Worm (Caenorhabditis elegans): Measurements from ENCODE around the gene F26F12.4.

The F26F12.4 gene

DNA sequence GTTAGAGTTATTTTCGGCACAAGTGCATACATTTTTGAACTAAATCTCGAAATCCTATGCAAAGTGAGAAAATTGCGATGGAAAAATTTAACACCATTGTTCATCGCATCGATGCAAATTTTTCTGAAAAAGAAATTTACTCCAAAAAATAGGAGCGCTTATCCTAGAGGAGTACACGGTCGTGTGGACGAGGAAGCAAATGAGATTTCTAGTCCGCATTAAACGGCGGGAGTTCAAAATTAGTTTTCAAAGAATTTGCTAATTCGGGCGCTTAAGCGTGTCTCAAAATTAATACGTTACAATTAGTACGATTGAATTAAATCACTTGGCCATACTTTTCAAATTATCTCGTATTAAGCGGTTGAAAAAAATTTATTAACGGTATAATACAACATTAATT is 48.6 kb upstream of the F26F12.4 start, which contains the start of gene lrpr-1 (continued):
- no peak for TF ChIP-seq pqm-1 (tag; optimal IDR thresholded peaks at IDR 0.05)
- peak; percentile 89 for TF ChIP-seq ref-2 (tag; optimal IDR thresholded peaks at IDR 0.05)
- TF ChIP-seq K09A11.1 (tag; optimal IDR thresholded peaks at IDR 0.05; ENCODE audit: insufficient read depth): no peak
- TF ChIP-seq che-1 (tag; optimal IDR thresholded peaks at IDR 0.05): no peak
- no peak for TF ChIP-seq elt-4 (tag; optimal IDR thresholded peaks at IDR 0.05)
- peak; percentile 11 for TF ChIP-seq ttx-3 (tag; optimal IDR thresholded peaks at IDR 0.05)
- TF ChIP-seq ceh-14 (tag; optimal IDR thresholded peaks at IDR 0.05): peak; percentile 69
- no peak for TF ChIP-seq T23F11.4 (GFP tag; optimal IDR thresholded peaks at IDR 0.05)
- TF ChIP-seq C08G9.2 (tag; optimal IDR thresholded peaks at IDR 0.05): peak; percentile 98
- TF ChIP-seq pha-4 (tag; optimal IDR thresholded peaks at IDR 0.05): no peak
- peak; percentile 12 for TF ChIP-seq unc-86 (tag; optimal IDR thresholded peaks at IDR 0.05)
- no peak for TF ChIP-seq ceh-48 (tag; optimal IDR thresholded peaks at IDR 0.05)
- TF ChIP-seq sox-2 (GFP tag; IDR thresholded peaks at IDR 0.05): no peak
- TF ChIP-seq nhr-232 (tag; optimal IDR thresholded peaks at IDR 0.05): no peak
- no peak for TF ChIP-seq ceh-30 (tag; optimal IDR thresholded peaks at IDR 0.05)
- peak; percentile 55 for TF ChIP-seq lim-6 (tag; optimal IDR thresholded peaks at IDR 0.05)
- TF ChIP-seq Y22D7AL.16 (tag; optimal IDR thresholded peaks at IDR 0.05): no peak
- TF ChIP-seq pax-1 (tag; optimal IDR thresholded peaks at IDR 0.05): no peak
- TF ChIP-seq ceh-18 (tag; optimal IDR thresholded peaks at IDR 0.05): no peak
- TF ChIP-seq nhr-11 (tag; optimal IDR thresholded peaks at IDR 0.05): no peak
- TF ChIP-seq dve-1 (tag; optimal IDR thresholded peaks at IDR 0.05): no peak

DNA sequence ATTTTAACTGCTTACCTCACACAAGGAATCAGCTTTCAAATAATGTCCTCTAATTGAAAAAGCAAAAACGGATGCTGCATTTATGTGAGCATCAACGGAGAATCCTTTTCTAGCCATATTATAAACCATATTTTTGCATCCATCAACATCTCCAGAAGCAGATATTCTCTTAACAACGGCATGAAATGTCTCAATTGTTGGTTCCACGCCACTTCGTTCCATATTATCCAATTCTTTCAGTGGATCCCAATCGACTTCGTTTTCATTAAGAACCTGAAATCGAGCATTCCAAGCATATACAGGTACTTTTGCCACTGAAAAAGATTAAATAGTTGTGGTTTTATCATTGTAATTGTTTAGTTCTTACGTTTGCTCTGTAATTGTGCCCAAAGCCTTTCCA is 47.7 kb upstream of the F26F12.4 start:
- TF ChIP-seq dmd-4 (tag; optimal IDR thresholded peaks at IDR 0.05; ENCODE audit: borderline replicate concordance) (no peak), ztf-16 (tag; optimal IDR thresholded peaks at IDR 0.05) (no peak), pat-9 (tag; optimal IDR thresholded peaks at IDR 0.05) (no peak), T23F11.4 (GFP tag; optimal IDR thresholded peaks at IDR 0.05) (no peak)

- TF ChIP-seq dmd-4 (tag; optimal IDR thresholded peaks at IDR 0.05; ENCODE audit: borderline replicate concordance): no peak
- TF ChIP-seq ets-4 (tag; optimal IDR thresholded peaks at IDR 0.05): no peak
- TF ChIP-seq syd-9 (tag; optimal IDR thresholded peaks at IDR 0.05): no peak
- TF ChIP-seq K09A11.1 (tag; optimal IDR thresholded peaks at IDR 0.05; ENCODE audit: insufficient read depth): no peak
- no peak for TF ChIP-seq fkh-10 (GFP tag; optimal IDR thresholded peaks at IDR 0.05)
- TF ChIP-seq hlh-30 (tag; optimal IDR thresholded peaks at IDR 0.05; ENCODE audit: insufficient read depth): no peak
- TF ChIP-seq hlh-13 (GFP tag; optimal IDR thresholded peaks at IDR 0.05): no peak
- TF ChIP-seq zip-5 (tag; optimal IDR thresholded peaks at IDR 0.05): no peak
- no peak for TF ChIP-seq elt-4 (tag; optimal IDR thresholded peaks at IDR 0.05)
- TF ChIP-seq ceh-30 (tag; optimal IDR thresholded peaks at IDR 0.05): no peak
- TF ChIP-seq ceh-24 (tag; optimal IDR thresholded peaks at IDR 0.05): no peak
- TF ChIP-seq sdc-2 (tag; optimal IDR thresholded peaks at IDR 0.05): no peak
- TF ChIP-seq ceh-31 (tag; optimal IDR thresholded peaks at IDR 0.05): no peak
- TF ChIP-seq K02D7.2 (tag; optimal IDR thresholded peaks at IDR 0.05): no peak
- no peak for TF ChIP-seq hlh-8 (tag; optimal IDR thresholded peaks at IDR 0.05)
- TF ChIP-seq gmeb-2 (tag; optimal IDR thresholded peaks at IDR 0.05): no peak
- TF ChIP-seq ztf-16 (tag; optimal IDR thresholded peaks at IDR 0.05): no peak
- TF ChIP-seq odd-2 (tag; optimal IDR thresholded peaks at IDR 0.05): no peak
- TF ChIP-seq pat-9 (tag; optimal IDR thresholded peaks at IDR 0.05): no peak
- TF ChIP-seq unc-55 (GFP tag; optimal IDR thresholded peaks at IDR 0.05): no peak
Measured at ce11 chrV:5912426-5912825, 43.3 kb upstream of the F26F12.4 start, which contains the start of gene C04E6.13. Gene C04E6.13, plus strand, starts transcription at chrV:5912726.

DNA sequence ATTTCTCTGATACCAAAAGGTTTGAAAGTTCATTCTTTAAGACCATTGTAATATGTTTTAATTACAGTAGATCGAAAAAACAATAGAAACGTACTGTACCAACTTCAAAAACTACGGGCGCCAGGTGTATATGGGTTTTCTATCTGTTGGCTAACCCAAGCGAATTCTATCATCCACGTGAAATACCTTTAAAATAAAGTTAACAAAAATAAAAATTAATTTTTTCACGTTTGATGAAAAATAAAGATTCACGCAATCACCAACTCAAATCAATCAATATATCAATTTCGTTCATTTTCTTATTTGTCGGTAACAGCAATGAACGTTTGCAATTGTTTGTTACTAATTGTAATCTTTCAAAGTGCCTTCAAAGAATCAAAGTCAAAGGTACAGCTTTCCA is 38.0 kb upstream of the F26F12.4 start, which contains the start of gene C04E6.4:
Gene C04E6.4 (plus strand): TSS at position 301 of the 400 bp plus-strand sequence.
- TF ChIP-seq pha-2 (tag; optimal IDR thresholded peaks at IDR 0.05): no peak
- TF ChIP-seq nfya-1 (tag; optimal IDR thresholded peaks at IDR 0.05): no peak
- no peak for TF ChIP-seq C38D4.7 (GFP tag; optimal IDR thresholded peaks at IDR 0.05)
- no peak for TF ChIP-seq rnt-1 (tag; optimal IDR thresholded peaks at IDR 0.05)
- no peak for TF ChIP-seq elt-4 (tag; optimal IDR thresholded peaks at IDR 0.05)
- no peak for TF ChIP-seq fkh-10 (GFP tag; optimal IDR thresholded peaks at IDR 0.05)
- no peak for TF ChIP-seq ceh-9 (tag; optimal IDR thresholded peaks at IDR 0.05)
- TF ChIP-seq F13H6.1 (tag; optimal IDR thresholded peaks at IDR 0.05): no peak
- no peak for TF ChIP-seq tbx-2 (tag; optimal IDR thresholded peaks at IDR 0.05)
- TF ChIP-seq ztf-16 (tag; optimal IDR thresholded peaks at IDR 0.05): no peak
- no peak for TF ChIP-seq Y22D7AL.16 (tag; optimal IDR thresholded peaks at IDR 0.05)
- no peak for TF ChIP-seq K09A11.1 (tag; optimal IDR thresholded peaks at IDR 0.05; ENCODE audit: insufficient read depth)
- TF ChIP-seq ceh-6 (GFP tag; optimal IDR thresholded peaks at IDR 0.05): no peak
- no peak for TF ChIP-seq ttx-3 (tag; optimal IDR thresholded peaks at IDR 0.05)

Measured in whole organism, late embryonic.